Worm (Caenorhabditis elegans) whole organism, L1 larva: ENCODE measurements around the gene F30B5.11.

ENCODE experiments used
- ceh-82 ChIP-seq, 3 experiments: fragments of 150-350 bp in 1 of 3; sonication (generic microtip) in 2 of 3; optimal IDR thresholded peaks; 2 replicates each; lab custom pipeline; 2014 to 2017; ENCODE audit warnings: missing biosample characterization in 3 of 3, missing genetic modification characterization in 3 of 3
- dsc-1 ChIP-seq: sonication (generic microtip); optimal IDR thresholded peaks from 2 replicates; lab custom pipeline; 2016; ENCODE audit warnings: mild to moderate bottlenecking, missing genetic modification characterization, missing compliant biosample characterization
- lir-3 ChIP-seq: sonication (generic microtip); optimal IDR thresholded peaks from 2 replicates; lab custom pipeline; 2016; ENCODE audit warnings: mild to moderate bottlenecking, missing genetic modification characterization, moderate library complexity, missing compliant biosample characterization; ENCODE audit not compliant: poor library complexity
- nhr-12 ChIP-seq: sonication (generic microtip); optimal IDR thresholded peaks from 2 replicates; lab custom pipeline; 2017; ENCODE audit warnings: missing biosample characterization, missing genetic modification characterization
- nhr-84 ChIP-seq: sonication (generic microtip); optimal IDR thresholded peaks from 2 replicates; lab custom pipeline; 2017; ENCODE audit warnings: missing biosample characterization, missing genetic modification characterization
- zag-1 ChIP-seq: fragments of 150-350 bp; optimal IDR thresholded peaks from 2 replicates; lab custom pipeline; 2014; ENCODE audit warnings: missing biosample characterization, missing genetic modification characterization

DNA sequence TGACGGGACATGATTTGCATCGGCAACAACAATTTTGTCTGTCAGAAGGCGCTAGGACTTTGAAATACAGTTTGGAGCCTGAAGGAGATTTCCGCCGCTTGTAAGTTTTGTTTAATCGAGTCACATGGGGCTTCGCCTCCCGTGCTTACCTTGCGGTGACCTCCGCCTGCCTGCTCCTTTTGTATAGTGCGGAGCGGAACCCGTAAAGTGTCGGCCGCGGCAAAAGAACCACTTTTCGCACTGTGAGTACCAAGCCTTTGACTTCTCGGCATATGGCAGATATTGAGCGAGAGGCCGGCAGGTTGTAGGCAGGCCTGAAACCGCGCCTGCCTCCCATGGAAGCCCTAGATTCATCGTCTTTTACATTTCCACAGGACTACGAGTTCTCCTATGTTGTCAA, 46.1 kb upstream of the F30B5.11 start:
- TF ChIP-seq ceh-82 (tag; optimal IDR thresholded peaks at IDR 0.05; lab: Kevin White, UChicago) (no peak), nhr-84 (tag; lab: Kevin White, UChicago) (no peak), zag-1 (no peak), nhr-12 (no peak), dsc-1 (tag; lab: Kevin White, UChicago) (no peak), lir-3 (tag; lab: Kevin White, UChicago) (no peak)
